Worm (Caenorhabditis elegans) whole organism, mixed stage, embryonic: ENCODE results near the gene del-10.

Experiments used
- M03D4.4 ChIP-seq: sonication (generic microtip); optimal IDR thresholded peaks from 2 replicates; lab custom pipeline; 2017; ENCODE audit warnings: mild to moderate bottlenecking, missing genetic modification characterization, missing compliant biosample characterization
- bed-3 ChIP-seq: fragments of 200-800 bp; sonication (Bioruptor generic); optimal IDR thresholded peaks from 3 replicates; lab custom pipeline; 2018; ENCODE audit warnings: mild to moderate bottlenecking, missing genetic modification characterization, moderate library complexity, missing compliant biosample characterization
- blmp-1 ChIP-seq: fragments of 150-350 bp; optimal IDR thresholded peaks from 2 replicates; lab custom pipeline; 2014; ENCODE audit warnings: missing biosample characterization, missing genetic modification characterization
- ceh-39 ChIP-seq: fragments of 150-350 bp; optimal IDR thresholded peaks from 2 replicates; lab custom pipeline; 2014; ENCODE audit warnings: missing biosample characterization, missing genetic modification characterization
- ceh-43 ChIP-seq: fragments of 200-800 bp; sonication (Bioruptor generic); optimal IDR thresholded peaks from 2 replicates; lab custom pipeline; 2018; ENCODE audit warnings: mild to moderate bottlenecking, missing genetic modification characterization, moderate library complexity, missing compliant biosample characterization
- ceh-83 ChIP-seq: fragments of 200-800 bp; sonication (Bioruptor generic); optimal IDR thresholded peaks from 2 replicates; lab custom pipeline; 2018; ENCODE audit warnings: mild to moderate bottlenecking, missing genetic modification characterization, missing compliant biosample characterization
- ces-1 ChIP-seq: fragments of 150-350 bp; optimal IDR thresholded peaks from 2 replicates; lab custom pipeline; 2014; ENCODE audit warnings: missing biosample characterization, missing genetic modification reagents, missing genetic modification characterization
- cnd-1 ChIP-seq: fragments of 200-800 bp; sonication (Bioruptor generic); optimal IDR thresholded peaks from 2 replicates; lab custom pipeline; 2018; ENCODE audit warnings: mild to moderate bottlenecking, missing genetic modification characterization, missing compliant biosample characterization
- drap-1 ChIP-seq: fragments of 200-800 bp; sonication (Bioruptor generic); optimal IDR thresholded peaks from 3 replicates; lab custom pipeline; 2018; ENCODE audit warnings: mild to moderate bottlenecking, missing genetic modification characterization, missing compliant biosample characterization
- elt-1 ChIP-seq: sonication (generic microtip); optimal IDR thresholded peaks from 2 replicates; lab custom pipeline; 2017; ENCODE audit warnings: missing genetic modification characterization, mild to moderate bottlenecking, missing compliant biosample characterization, antibody characterized with exemption, moderate library complexity, borderline replicate concordance; ENCODE audit not compliant: insufficient read depth
- elt-3 ChIP-seq: fragments of 150-350 bp; optimal IDR thresholded peaks from 2 replicates; lab custom pipeline; 2014; ENCODE audit warnings: missing biosample characterization, missing genetic modification characterization
- flh-1 ChIP-seq: fragments of 200-800 bp; sonication (Bioruptor generic); optimal IDR thresholded peaks from 2 replicates; lab custom pipeline; 2018; ENCODE audit warnings: mild to moderate bottlenecking, missing genetic modification characterization, moderate library complexity, missing compliant biosample characterization
- ham-2 ChIP-seq: fragments of 200-800 bp; sonication (Bioruptor generic); optimal IDR thresholded peaks from 2 replicates; lab custom pipeline; 2018; ENCODE audit warnings: mild to moderate bottlenecking, missing genetic modification characterization, missing compliant biosample characterization
- hlh-1 ChIP-seq: fragments of 150-350 bp; optimal IDR thresholded peaks from 2 replicates; lab custom pipeline; 2014; ENCODE audit warnings: missing biosample characterization, missing genetic modification reagents, missing genetic modification characterization
- lin-13 ChIP-seq: fragments of 150-350 bp; optimal IDR thresholded peaks from 2 replicates; lab custom pipeline; 2014; ENCODE audit warnings: missing biosample characterization, missing genetic modification characterization
- lin-32 ChIP-seq: fragments of 200-800 bp; sonication (Bioruptor generic); optimal IDR thresholded peaks from 2 replicates; lab custom pipeline; 2018; ENCODE audit warnings: mild to moderate bottlenecking, missing genetic modification characterization, missing compliant biosample characterization
- lsy-2 ChIP-seq: fragments of 150-350 bp; optimal IDR thresholded peaks from 2 replicates; lab custom pipeline; 2014; ENCODE audit warnings: missing biosample characterization, missing genetic modification characterization
- mab-5 ChIP-seq: fragments of 150-350 bp; optimal IDR thresholded peaks from 2 replicates; lab custom pipeline; 2014; ENCODE audit warnings: missing biosample characterization, missing genetic modification characterization
- mep-1 ChIP-seq: fragments of 150-350 bp; optimal IDR thresholded peaks from 2 replicates; lab custom pipeline; 2017; ENCODE audit warnings: missing biosample characterization, missing genetic modification reagents, missing genetic modification characterization, inconsistent platforms
- mls-2 ChIP-seq: sonication (generic microtip); optimal IDR thresholded peaks from 2 replicates; lab custom pipeline; 2016; ENCODE audit warnings: mild to moderate bottlenecking, missing genetic modification characterization, moderate library complexity, missing compliant biosample characterization
- nhr-12 ChIP-seq: fragments of 150-350 bp; optimal IDR thresholded peaks from 2 replicates; lab custom pipeline; 2014; ENCODE audit warnings: missing biosample characterization, missing genetic modification characterization
- nhr-2 ChIP-seq: fragments of 150-350 bp; optimal IDR thresholded peaks from 2 replicates; lab custom pipeline; 2014; ENCODE audit warnings: missing biosample characterization, missing genetic modification characterization
- nhr-237 ChIP-seq: fragments of 150-350 bp; optimal IDR thresholded peaks from 2 replicates; lab custom pipeline; 2014; ENCODE audit warnings: missing biosample characterization, missing genetic modification characterization
- nhr-76 ChIP-seq: sonication (generic microtip); optimal IDR thresholded peaks from 2 replicates; lab custom pipeline; 2017; ENCODE audit warnings: missing biosample characterization, missing genetic modification characterization
- pha-4 ChIP-seq: fragments of 150-350 bp; optimal IDR thresholded peaks from 2 replicates; lab custom pipeline; 2018; ENCODE audit warnings: missing biosample characterization, missing genetic modification reagents, missing genetic modification characterization
- sem-2 ChIP-seq: fragments of 200-800 bp; sonication (Bioruptor generic); optimal IDR thresholded peaks from 2 replicates; lab custom pipeline; 2018; ENCODE audit warnings: mild to moderate bottlenecking, missing genetic modification characterization, missing compliant biosample characterization
- snpc-4 ChIP-seq: fragments of 150-350 bp; optimal IDR thresholded peaks from 2 replicates; lab custom pipeline; 2014; ENCODE audit warnings: missing biosample characterization, missing genetic modification characterization
- sptf-1 ChIP-seq: sonication (generic microtip); optimal IDR thresholded peaks from 2 replicates; lab custom pipeline; 2017; ENCODE audit warnings: mild to moderate bottlenecking, missing genetic modification characterization, moderate library complexity, missing compliant biosample characterization
- unc-120 ChIP-seq: sonication (generic microtip); optimal IDR thresholded peaks from 2 replicates; lab custom pipeline; 2017; ENCODE audit warnings: missing genetic modification characterization, missing compliant biosample characterization; ENCODE audit not compliant: poor library complexity, severe bottlenecking
- unc-39 ChIP-seq: fragments of 150-350 bp; optimal IDR thresholded peaks from 2 replicates; lab custom pipeline; 2014; ENCODE audit warnings: missing biosample characterization, missing genetic modification characterization
- unc-62 ChIP-seq: fragments of 150-350 bp; optimal IDR thresholded peaks from 2 replicates; lab custom pipeline; 2014; ENCODE audit warnings: missing biosample characterization, missing genetic modification reagents, missing genetic modification characterization
- ztf-11 ChIP-seq: fragments of 150-350 bp; optimal IDR thresholded peaks from 2 replicates; lab custom pipeline; 2014; ENCODE audit warnings: missing biosample characterization, missing genetic modification characterization

Gene del-10

ce11 chrII:6489711-6490184 is 7.8 kb upstream of the del-10 start, which contains the start of the genes snr-3 and rsp-5:
Gene snr-3 (minus strand): TSS chrII:6489761.
Gene rsp-5 (plus strand): TSS chrII:6490165.
- TF ChIP-seq ztf-11 (tag; lab: Kevin White, UChicago) = no peak
- peak; percentile 55 for TF ChIP-seq lin-13 (tag; lab: Kevin White, UChicago)
- peak; percentile 97 for TF ChIP-seq lsy-2 (tag; lab: Kevin White, UChicago)
- TF ChIP-seq mep-1 (tag; lab: Kevin White, UChicago) = peak; percentile 83
- no peak for TF ChIP-seq sem-2 (GFP tag; lab: Kevin White, UChicago)
- peak; percentile 8 for TF ChIP-seq ceh-39 (tag; lab: Kevin White, UChicago)
- TF ChIP-seq pha-4 (tag; lab: Kevin White, UChicago) = peak; percentile 66
- no peak for TF ChIP-seq unc-39 (tag; lab: Kevin White, UChicago)
- no peak for TF ChIP-seq sptf-1 (tag; lab: Kevin White, UChicago)
- peak; percentile 36 for TF ChIP-seq hlh-1 (tag; lab: Kevin White, UChicago)
- no peak for TF ChIP-seq blmp-1 (tag; lab: Kevin White, UChicago)
- peak; percentile 56 for TF ChIP-seq nhr-237

- TF ChIP-seq unc-120 (tag; lab: Kevin White, UChicago) = peak; percentile 22
- no peak for TF ChIP-seq ceh-43 (GFP tag; lab: Kevin White, UChicago)
- TF ChIP-seq hlh-1 (tag; lab: Kevin White, UChicago) = peak; percentile 68
- TF ChIP-seq lsy-2 (tag; lab: Kevin White, UChicago) = no peak
- peak; percentile 64 for TF ChIP-seq mab-5 (tag; lab: Kevin White, UChicago)
- TF ChIP-seq unc-62 (GFP tag; lab: Kevin White, UChicago) = peak; percentile 25
- TF ChIP-seq, all 35 proteins: peak for 4
These were observed 4.4 kb upstream of the del-10 start for ce11 chrII:6486344-6486743.

ce11 chrII:6484876-6485526 is 3.1 kb upstream of the del-10 start, which contains the start of the genes lido-16 and plpp-1.2:
Gene lido-16 (minus strand): TSS chrII:6484976.
Gene plpp-1.2 (plus strand): TSS chrII:6485476.
- TF ChIP-seq mep-1 (tag; lab: Kevin White, UChicago) (no peak), mls-2 (tag; lab: Kevin White, UChicago) (no peak), cnd-1 (no peak), ham-2 (GFP tag; lab: Kevin White, UChicago) (no peak), nhr-76 (tag; lab: Kevin White, UChicago) (no peak), nhr-2 (tag; lab: Kevin White, UChicago) (no peak), elt-3 (tag; lab: Kevin White, UChicago) (no peak), ces-1 (no peak), unc-39 (tag; lab: Kevin White, UChicago) (no peak), unc-120 (tag; lab: Kevin White, UChicago) (no peak), lin-32 (GFP tag; lab: Kevin White, UChicago) (no peak), drap-1 (no peak), snpc-4 (tag; lab: Kevin White, UChicago) (no peak), ztf-11 (tag; lab: Kevin White, UChicago) (no peak), lsy-2 (tag; lab: Kevin White, UChicago) (no peak), bed-3 (GFP tag; lab: Kevin White, UChicago) (no peak), hlh-1 (tag; lab: Kevin White, UChicago) (no peak), elt-1 (tag; lab: Kevin White, UChicago) (no peak), lin-13 (tag; lab: Kevin White, UChicago) (no peak), flh-1 (GFP tag; lab: Kevin White, UChicago) (no peak)

- TF ChIP-seq unc-62 (GFP tag; lab: Kevin White, UChicago) = peak; percentile 75
- no peak for TF ChIP-seq M03D4.4 (tag; lab: Kevin White, UChicago)
These were observed 837 bp upstream of the del-10 start for ce11 chrII:6482762-6483161.

- TF ChIP-seq nhr-2 (tag; lab: Kevin White, UChicago) (no peak), sptf-1 (tag; lab: Kevin White, UChicago) (no peak), blmp-1 (tag; lab: Kevin White, UChicago) (no peak), ceh-83 (GFP tag; lab: Kevin White, UChicago) (no peak), nhr-12 (tag; lab: Kevin White, UChicago) (no peak), elt-3 (tag; lab: Kevin White, UChicago) (no peak), nhr-76 (tag; lab: Kevin White, UChicago) (no peak), sem-2 (GFP tag; lab: Kevin White, UChicago) (no peak), nhr-237 (no peak), lin-13 (tag; lab: Kevin White, UChicago) (no peak), ces-1 (no peak), cnd-1 (no peak), hlh-1 (tag; lab: Kevin White, UChicago) (no peak), mep-1 (tag; lab: Kevin White, UChicago) (no peak), drap-1 (no peak), mab-5 (tag; lab: Kevin White, UChicago) (no peak), unc-62 (GFP tag; lab: Kevin White, UChicago) (no peak), snpc-4 (tag; lab: Kevin White, UChicago) (no peak), unc-39 (tag; lab: Kevin White, UChicago) (no peak), lsy-2 (tag; lab: Kevin White, UChicago) (no peak)
These were observed 5.3 kb downstream of the del-10 start, which contains the start of gene T28D9.4 for ce11 chrII:6476655-6477054. Gene T28D9.4 (plus strand): TSS chrII:6476955.
